Worm (Caenorhabditis elegans) whole organism, L4 larva: ENCODE data around the gene T24E12.12.

Experiments used
- dpl-1 ChIP-seq: fragments of 150-350 bp; optimal IDR thresholded peaks from 2 replicates; lab custom pipeline; 2014; ENCODE audit warnings: missing biosample characterization, missing genetic modification reagents, missing genetic modification characterization
- fos-1 ChIP-seq: fragments of 150-350 bp; optimal IDR thresholded peaks from 2 replicates; lab custom pipeline; 2014; ENCODE audit warnings: missing biosample characterization, missing genetic modification characterization
- lsy-2 ChIP-seq, 2 experiments: fragments of 150-350 bp in 1 of 2; sonication (generic microtip) in 1 of 2; optimal IDR thresholded peaks; 2 replicates each; lab custom pipeline; 2014 to 2017; ENCODE audit warnings: missing biosample characterization in 2 of 2, missing genetic modification characterization in 2 of 2
- nhr-28 ChIP-seq: fragments of 150-350 bp; optimal IDR thresholded peaks from 2 replicates; lab custom pipeline; 2014; ENCODE audit warnings: missing biosample characterization, missing genetic modification characterization
- nhr-48 ChIP-seq: sonication (generic microtip); optimal IDR thresholded peaks from 2 replicates; lab custom pipeline; 2016; ENCODE audit warnings: mild to moderate bottlenecking, missing genetic modification characterization, missing compliant biosample characterization
- pha-4 ChIP-seq, 2 experiments: fragments of 150-350 bp in 1 of 2; fragments of 200-800 bp in 1 of 2; sonication (Bioruptor generic) in 1 of 2; IDR thresholded peaks in 1 of 2; optimal IDR thresholded peaks in 1 of 2; 2 replicates each; pipeline versions ENCODE4 v1.3.6 to Lab custom; 2014 to 2022; ENCODE audit warnings: missing genetic modification characterization in 2 of 2, missing genetic modification reagents in 2 of 2, missing biosample characterization in 1 of 2, missing compliant biosample characterization in 1 of 2
- skn-1 ChIP-seq: fragments of 150-350 bp; optimal IDR thresholded peaks from 2 replicates; lab custom pipeline; 2014; ENCODE audit warnings: missing biosample characterization, missing genetic modification characterization
- unc-62 ChIP-seq, 3 experiments: fragments of 150-350 bp in 1 of 3; sonication (generic microtip); optimal IDR thresholded peaks in 2 of 3; peaks in 1 of 3; 1 replicate in 1 of 3; 2 replicates in 2 of 3; lab custom pipeline; 2014 to 2017; ENCODE audit warnings: missing biosample characterization in 3 of 3, missing genetic modification characterization in 3 of 3, missing genetic modification reagents in 3 of 3, missing genotype in 1 of 3
- zfp-3 ChIP-seq: fragments of 200-800 bp; sonication (Bioruptor generic); conservative IDR thresholded peaks from 2 replicates; pipeline ENCODE4 v1.3.6; 2022; ENCODE audit warnings: missing genetic modification reagents, missing genetic modification characterization, missing compliant biosample characterization

ce11 chrII:3747405-3747804, 11.7 kb upstream of the T24E12.12 start, which contains the start of gene fbxb-92:
- TF ChIP-seq unc-62 (GFP tag; optimal IDR thresholded peaks at IDR 0.05 in 1 of 2; lab: Kevin White, UChicago) (no peak), unc-62 (tag; optimal IDR thresholded peaks at IDR 0.05; lab: Kevin White, UChicago) (no peak), nhr-28 (tag; lab: Kevin White, UChicago) (no peak), lsy-2 (tag; optimal IDR thresholded peaks at IDR 0.05; lab: Kevin White, UChicago) (no peak), skn-1 (tag; lab: Kevin White, UChicago) (no peak), pha-4 (GFP tag; IDR thresholded peaks at IDR 0.05; lab: Robert Waterston, UW) (no peak), pha-4 (tag; optimal IDR thresholded peaks at IDR 0.05; lab: Kevin White, UChicago) (no peak), dpl-1 (GFP tag; lab: Kevin White, UChicago) (no peak), zfp-3 (GFP tag; lab: Robert Waterston, UW) (no peak), nhr-48 (tag; lab: Kevin White, UChicago) (no peak), fos-1 (no peak)
